Comparison of ENCODE assay signal across 1 fruit fly cellular context in the genomic region with DNA sequence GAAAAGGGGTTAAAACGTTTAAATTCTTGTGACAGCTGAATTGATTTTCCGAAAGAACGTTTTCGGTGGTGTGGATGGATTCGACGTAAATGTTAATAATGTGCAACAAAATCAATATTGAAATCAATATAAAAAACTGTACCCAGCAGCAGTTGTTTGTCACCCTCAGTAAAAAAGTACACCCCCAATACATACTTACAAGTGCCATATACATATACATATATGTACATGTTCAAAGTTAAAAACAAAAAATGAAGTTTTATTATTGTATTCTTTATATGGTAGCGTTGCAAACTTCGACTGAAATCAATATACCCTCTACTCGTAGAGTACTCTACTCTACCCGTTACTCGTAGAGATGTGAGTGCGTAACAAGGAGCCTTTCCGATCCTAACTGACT.
TF ChIP-seq lines count a peak whose summit lies in the region.

No protein-coding gene starts in this region.

TF ChIP-seq in whole organism, embryonic, 481 proteins besides CTCF, POLR2A, EP300 and RAD21 (continued from another document):
- TF ChIP-seq toy (GFP tag; IDR thresholded peaks at IDR 0.05; lab: Robert Waterston, UW) (no peak), CG10267 (tag; optimal IDR thresholded peaks at IDR 0.05; lab: Kevin White, UChicago) (peak; percentile 11), phol (tag; optimal IDR thresholded peaks at IDR 0.05; lab: Kevin White, UChicago) (peak; percentile 1), CG2875 (GFP tag; optimal IDR thresholded peaks at IDR 0.05; lab: Kevin White, UChicago) (peak; percentile 21), CG8924 (tag; optimal IDR thresholded peaks at IDR 0.05; lab: Kevin White, UChicago) (peak; percentile 24), sqz (GFP tag; optimal IDR thresholded peaks at IDR 0.05; lab: Kevin White, UChicago) (peak; percentile 67), CG2712 (tag; optimal IDR thresholded peaks at IDR 0.05; lab: Kevin White, UChicago) (peak; percentile 3), CG17361 (GFP tag; IDR thresholded peaks at IDR 0.05; lab: Robert Waterston, UW) (no peak)
